Fruit fly (Drosophila melanogaster) whole organism, embryonic: Measurements from ENCODE around the gene Aprt.

ENCODE experiments used
- Abd-B ChIP-seq: fragments of 200-800 bp; sonication (Bioruptor generic); optimal IDR thresholded peaks from 2 replicates; lab custom pipeline; 2018; ENCODE audit warnings: missing biosample characterization, mild to moderate bottlenecking, missing genetic modification characterization, moderate library complexity
- CG10654 ChIP-seq: fragments of 200-800 bp; sonication (Bioruptor generic); optimal IDR thresholded peaks from 2 replicates; lab custom pipeline; 2016; ENCODE audit warnings: missing biosample characterization, missing genetic modification characterization
- CG12659 ChIP-seq: fragments of 200-800 bp; sonication (Bioruptor generic); optimal IDR thresholded peaks from 3 replicates; lab custom pipeline; 2017; ENCODE audit warnings: mild to moderate bottlenecking, missing biosample characterization, missing genetic modification reagents, missing genetic modification characterization
- CG13775 ChIP-seq: fragments of 200-800 bp; sonication (Bioruptor generic); optimal IDR thresholded peaks from 3 replicates; lab custom pipeline; 2017; ENCODE audit warnings: missing biosample characterization, mild to moderate bottlenecking, missing genetic modification characterization
- CG14050 ChIP-seq: fragments of 200-800 bp; sonication (Bioruptor generic); IDR thresholded peaks from 3 replicates; pipeline ENCODE4 v1.3.6; 2022; ENCODE audit warnings: missing biosample characterization, missing genetic modification characterization
- CG15601 ChIP-seq: fragments of 200-800 bp; sonication (Bioruptor generic); optimal IDR thresholded peaks from 3 replicates; lab custom pipeline; 2019; ENCODE audit warnings: missing biosample characterization, mild to moderate bottlenecking, missing genetic modification characterization, moderate library complexity
- CG16863 ChIP-seq: fragments of 200-800 bp; sonication (Bioruptor generic); optimal IDR thresholded peaks from 3 replicates; lab custom pipeline; 2016; ENCODE audit warnings: missing biosample characterization, missing genetic modification characterization
- CG17186 ChIP-seq: fragments of 200-800 bp; sonication (Bioruptor generic); optimal IDR thresholded peaks from 3 replicates; lab custom pipeline; 2017; ENCODE audit warnings: missing biosample characterization, missing genetic modification reagents, missing genetic modification characterization
- CG1832 ChIP-seq: fragments of 200-800 bp; sonication (Bioruptor generic); optimal IDR thresholded peaks from 2 replicates; lab custom pipeline; 2017; ENCODE audit warnings: missing biosample characterization, mild to moderate bottlenecking, missing genetic modification characterization, inconsistent platforms
- CG2202 ChIP-seq: fragments of 200-800 bp; sonication (Bioruptor generic); optimal IDR thresholded peaks from 2 replicates; lab custom pipeline; 2018; ENCODE audit warnings: missing biosample characterization, mild to moderate bottlenecking, missing genetic modification characterization
- CG2889 ChIP-seq: fragments of 200-800 bp; sonication (Bioruptor generic); IDR thresholded peaks from 3 replicates; pipeline ENCODE4 v1.3.6; 2022; ENCODE audit warnings: missing biosample characterization, missing genetic modification characterization
- CG30403 ChIP-seq: fragments of 200-800 bp; sonication (Bioruptor generic); optimal IDR thresholded peaks from 3 replicates; lab custom pipeline; 2016; ENCODE audit warnings: missing biosample characterization, missing genetic modification characterization
- CG31441 ChIP-seq: fragments of 200-800 bp; sonication (Bioruptor generic); IDR thresholded peaks from 2 replicates; pipeline ENCODE4 v1.3.6; 2022; ENCODE audit warnings: missing biosample characterization, missing genetic modification characterization
- CG5180 ChIP-seq: fragments of 200-800 bp; sonication (Bioruptor generic); optimal IDR thresholded peaks from 3 replicates; lab custom pipeline; 2017; ENCODE audit warnings: missing biosample characterization, missing genetic modification characterization, mild to moderate bottlenecking, moderate library complexity, missing genetic modification reagents
- CG6689 ChIP-seq: fragments of 200-800 bp; sonication (Bioruptor generic); IDR thresholded peaks from 2 replicates; pipeline ENCODE4 v1.3.6; 2022; ENCODE audit warnings: missing biosample characterization, missing genetic modification characterization
- CG7372 ChIP-seq: fragments of 200-800 bp; sonication (Bioruptor generic); IDR thresholded peaks from 2 replicates; pipeline ENCODE4 v1.3.6; 2022; ENCODE audit warnings: missing biosample characterization, missing genetic modification characterization
- CG9437 ChIP-seq: fragments of 200-800 bp; sonication (Bioruptor generic); optimal IDR thresholded peaks from 2 replicates; lab custom pipeline; 2018; ENCODE audit warnings: missing biosample characterization, mild to moderate bottlenecking, missing genetic modification characterization
- CkIIα-i1 ChIP-seq: fragments of 200-800 bp; sonication (Bioruptor generic); IDR thresholded peaks from 2 replicates; pipeline ENCODE4 v1.3.6; 2022; ENCODE audit warnings: missing biosample characterization, missing genetic modification characterization
- Fer2 ChIP-seq: fragments of 200-800 bp; sonication (Bioruptor generic); optimal IDR thresholded peaks from 2 replicates; lab custom pipeline; 2018; ENCODE audit warnings: missing biosample characterization, mild to moderate bottlenecking, missing genetic modification characterization, moderate library complexity
- Gsc ChIP-seq: fragments of 200-800 bp; sonication (Bioruptor generic); IDR thresholded peaks from 2 replicates; pipeline ENCODE4 v1.3.6; 2022; ENCODE audit warnings: missing biosample characterization, missing genetic modification characterization
- HLHmδ ChIP-seq: fragments of 200-800 bp; sonication (Bioruptor generic); optimal IDR thresholded peaks from 2 replicates; lab custom pipeline; 2018; ENCODE audit warnings: missing biosample characterization, mild to moderate bottlenecking, missing genetic modification characterization, moderate library complexity
- HmgZ ChIP-seq: fragments of 200-800 bp; sonication (Bioruptor generic); optimal IDR thresholded peaks from 2 replicates; lab custom pipeline; 2018; ENCODE audit warnings: missing biosample characterization, mild to moderate bottlenecking, missing genetic modification characterization
- Hr78 ChIP-seq, 2 experiments: fragments of 200-800 bp in 1 of 2; fragments of >200 bp in 1 of 2; sonication (Bioruptor generic) in 1 of 2; optimal IDR thresholded peaks; 2 replicates each; lab custom pipeline; 2017 to 2019; ENCODE audit warnings: missing biosample characterization in 2 of 2, missing genetic modification characterization in 2 of 2, mild to moderate bottlenecking in 1 of 2, moderate library complexity in 1 of 2
- MESR4 ChIP-seq: fragments of 200-800 bp; sonication (Bioruptor generic); optimal IDR thresholded peaks from 2 replicates; lab custom pipeline; 2018; ENCODE audit warnings: missing biosample characterization, mild to moderate bottlenecking, missing genetic modification characterization, moderate library complexity
- Mad ChIP-seq: fragments of 200-800 bp; sonication (Bioruptor generic); optimal IDR thresholded peaks from 2 replicates; lab custom pipeline; 2016; ENCODE audit warnings: missing biosample characterization, missing genetic modification characterization
- NFAT ChIP-seq: fragments of 200-800 bp; sonication (Bioruptor generic); IDR thresholded peaks from 2 replicates; pipeline ENCODE4 v1.3.6; 2022; ENCODE audit warnings: missing biosample characterization, missing genetic modification characterization
- Opbp ChIP-seq: fragments of 200-800 bp; sonication (Bioruptor generic); IDR thresholded peaks from 3 replicates; pipeline ENCODE4 v1.3.6; 2022; ENCODE audit warnings: missing biosample characterization, missing genetic modification characterization; ENCODE audit not compliant: partially characterized antibody
- Poxn ChIP-seq: fragments of 200-800 bp; sonication (Bioruptor generic); IDR thresholded peaks from 2 replicates; pipeline ENCODE4 v1.3.6; 2022; ENCODE audit warnings: missing biosample characterization, missing genetic modification characterization
- Rfx ChIP-seq: fragments of 200-800 bp; sonication (Bioruptor generic); IDR thresholded peaks from 2 replicates; pipeline ENCODE4 v1.3.6; 2022; ENCODE audit warnings: missing biosample characterization, missing genetic modification characterization
- Tbp ChIP-seq: fragments of >200 bp; optimal IDR thresholded peaks from 2 replicates; lab custom pipeline; 2018; ENCODE audit warnings: missing biosample characterization, missing genetic modification characterization
- YL-1 ChIP-seq: fragments of 200-800 bp; sonication (Bioruptor generic); optimal IDR thresholded peaks from 3 replicates; lab custom pipeline; 2017; ENCODE audit warnings: missing biosample characterization, mild to moderate bottlenecking, missing genetic modification characterization
- az2 ChIP-seq: fragments of 200-800 bp; sonication (Bioruptor generic); optimal IDR thresholded peaks from 3 replicates; lab custom pipeline; 2016; ENCODE audit warnings: missing biosample characterization, missing genetic modification characterization
- bigmax ChIP-seq: fragments of 200-800 bp; sonication (Bioruptor generic); optimal IDR thresholded peaks from 2 replicates; lab custom pipeline; 2018; ENCODE audit warnings: missing biosample characterization, mild to moderate bottlenecking, missing genetic modification characterization
- corto ChIP-seq: fragments of 200-800 bp; sonication (Bioruptor generic); optimal IDR thresholded peaks from 2 replicates; lab custom pipeline; 2016; ENCODE audit warnings: missing biosample characterization, mild to moderate bottlenecking, missing genetic modification characterization, moderate library complexity
- crp ChIP-seq, 2 experiments: fragments of 200-800 bp; sonication (Bioruptor generic); optimal IDR thresholded peaks; 2 replicates in 1 of 2; 3 replicates in 1 of 2; lab custom pipeline; 2017; ENCODE audit warnings: missing biosample characterization in 2 of 2, missing genetic modification characterization in 2 of 2, mild to moderate bottlenecking in 1 of 2, moderate library complexity in 1 of 2
- danr ChIP-seq: fragments of 200-800 bp; sonication (Bioruptor generic); IDR thresholded peaks from 2 replicates; pipeline ENCODE4 v1.3.6; 2022; ENCODE audit warnings: missing biosample characterization, missing genetic modification characterization
- eve ChIP-seq, 2 experiments: fragments of >200 bp; optimal IDR thresholded peaks; 2 replicates each; lab custom pipeline; 2017; ENCODE audit warnings: missing biosample characterization in 2 of 2, missing genetic modification characterization in 2 of 2
- hth ChIP-seq: fragments of >200 bp; optimal IDR thresholded peaks from 2 replicates; lab custom pipeline; 2017; ENCODE audit warnings: inconsistent platforms
- kay ChIP-seq: fragments of 200-800 bp; sonication (Bioruptor generic); optimal IDR thresholded peaks from 2 replicates; lab custom pipeline; 2016; ENCODE audit warnings: missing biosample characterization, missing genetic modification characterization
- lov ChIP-seq, 2 experiments: fragments of 200-800 bp in 1 of 2; fragments of >200 bp in 1 of 2; sonication (Bioruptor generic) in 1 of 2; IDR thresholded peaks in 1 of 2; optimal IDR thresholded peaks in 1 of 2; 2 replicates in 1 of 2; 3 replicates in 1 of 2; pipeline versions ENCODE4 v1.3.6 to Lab custom; 2017 to 2022; ENCODE audit warnings: missing biosample characterization in 1 of 2, missing genetic modification characterization in 1 of 2
- nau ChIP-seq: fragments of 200-800 bp; sonication (Bioruptor generic); optimal IDR thresholded peaks from 3 replicates; lab custom pipeline; 2017; ENCODE audit warnings: missing biosample characterization, mild to moderate bottlenecking, missing genetic modification characterization, missing genetic modification reagents
- pho ChIP-seq: fragments of 200-800 bp; sonication (Bioruptor generic); optimal IDR thresholded peaks from 2 replicates; lab custom pipeline; 2016; ENCODE audit warnings: missing biosample characterization, missing genetic modification characterization
- ranshi ChIP-seq: fragments of 200-800 bp; sonication (Bioruptor generic); IDR thresholded peaks from 2 replicates; pipeline ENCODE4 v1.3.6; 2022; ENCODE audit warnings: missing biosample characterization, missing genetic modification characterization
- salm ChIP-seq: fragments of 200-800 bp; sonication (Bioruptor generic); optimal IDR thresholded peaks from 2 replicates; lab custom pipeline; 2018; ENCODE audit warnings: missing biosample characterization, mild to moderate bottlenecking, missing genetic modification characterization
- schlank ChIP-seq: fragments of 200-800 bp; sonication (Bioruptor generic); optimal IDR thresholded peaks from 2 replicates; lab custom pipeline; 2018; ENCODE audit warnings: missing biosample characterization, mild to moderate bottlenecking, missing genetic modification characterization
- sim ChIP-seq: fragments of 200-800 bp; sonication (Bioruptor generic); IDR thresholded peaks from 2 replicates; pipeline ENCODE4 v1.3.6; 2022; ENCODE audit warnings: missing biosample characterization, missing genetic modification characterization
- sr ChIP-seq: fragments of 200-800 bp; sonication (Bioruptor generic); IDR thresholded peaks from 3 replicates; pipeline ENCODE4 v1.3.6; 2022; ENCODE audit warnings: missing biosample characterization, missing genetic modification characterization
- unpg ChIP-seq: fragments of 200-800 bp; sonication (Bioruptor generic); optimal IDR thresholded peaks from 3 replicates; lab custom pipeline; 2018; ENCODE audit warnings: missing biosample characterization, mild to moderate bottlenecking, missing genetic modification characterization, moderate library complexity

The Aprt gene

dm6 chr3L:1856467-1857350 is 28.1 kb downstream of the Aprt start, which contains the start of gene CG12024 (continued):
- no peak for TF ChIP-seq Opbp (GFP tag; lab: Robert Waterston, UW)
- peak; percentile 85 for TF ChIP-seq CG30403 (GFP tag; lab: Kevin White, UChicago)
- TF ChIP-seq MESR4 (GFP tag; lab: Kevin White, UChicago) = peak; percentile 91
- TF ChIP-seq az2 (GFP tag; lab: Kevin White, UChicago) = peak; percentile 72
- TF ChIP-seq hth (lab: Kevin White, UChicago) = no peak
- TF ChIP-seq Mad (GFP tag; lab: Kevin White, UChicago) = peak; percentile 76
- no peak for TF ChIP-seq corto (GFP tag; lab: Kevin White, UChicago)
- no peak for TF ChIP-seq CG2202 (tag; lab: Kevin White, UChicago)
- peak; percentile 90 for TF ChIP-seq HmgZ
- TF ChIP-seq CG6689 (GFP tag; lab: Robert Waterston, UW) = 0 out of 2 replicates have a peak, but pooled peaks have one; percentile 37
- TF ChIP-seq CG9437 (GFP tag; lab: Kevin White, UChicago) = peak; percentile 59
- TF ChIP-seq danr (GFP tag; lab: Robert Waterston, UW) = peak; percentile 33; the same call in 1 of the 2 replicates
- TF ChIP-seq unpg (GFP tag; lab: Kevin White, UChicago) = peak; percentile 62
- no peak for TF ChIP-seq Gsc (GFP tag; lab: Robert Waterston, UW)
- peak; percentile 70 for TF ChIP-seq CG31441 (GFP tag; lab: Robert Waterston, UW)
- peak; percentile 87 for TF ChIP-seq CG12659
- TF ChIP-seq ranshi (GFP tag; lab: Robert Waterston, UW) = no peak
- TF ChIP-seq Poxn (GFP tag; lab: Robert Waterston, UW) = no peak
- peak; percentile 77 for TF ChIP-seq CG15601 (tag; lab: Kevin White, UChicago)
- TF ChIP-seq HLHmδ (GFP tag; lab: Kevin White, UChicago) = no peak
- TF ChIP-seq sr (GFP tag; lab: Robert Waterston, UW) = peak; percentile 44; the same call in 1 of the 3 replicates
- no peak for TF ChIP-seq eve (GFP tag; optimal IDR thresholded peaks at IDR 0.05; lab: Kevin White, UChicago)
- no peak for TF ChIP-seq CkIIα-i1
- TF ChIP-seq kay (GFP tag; lab: Kevin White, UChicago) = peak; percentile 36
- TF ChIP-seq CG13775 = peak; percentile 74
- peak; percentile 61 for TF ChIP-seq Fer2
- peak; percentile 65; the same call in 1 of the 2 replicates for TF ChIP-seq NFAT (GFP tag; lab: Robert Waterston, UW)
- TF ChIP-seq CG7372 (GFP tag; lab: Robert Waterston, UW) = peak; percentile 77
- peak; percentile 89 for TF ChIP-seq Abd-B (GFP tag; lab: Kevin White, UChicago)
- TF ChIP-seq sim (GFP tag; lab: Robert Waterston, UW) = no peak
- no peak for TF ChIP-seq Hr78 (GFP tag; optimal IDR thresholded peaks at IDR 0.05; lab: Kevin White, UChicago)
- TF ChIP-seq CG14050 = peak; percentile 32; the same call in 1 of the 3 replicates
- peak; percentile 3 for TF ChIP-seq salm (tag; lab: Kevin White, UChicago)
- peak; percentile 40 for TF ChIP-seq CG16863 (GFP tag; lab: Kevin White, UChicago)
- no peak for TF ChIP-seq Tbp (GFP tag; lab: Kevin White, UChicago)
- no peak for TF ChIP-seq CG1832
- TF ChIP-seq CG2889 (GFP tag; lab: Robert Waterston, UW) = peak; percentile 47; the same call in 2 of the 3 replicates
- TF ChIP-seq pho (GFP tag; lab: Kevin White, UChicago) = peak; percentile 84
- peak; percentile 77 for TF ChIP-seq Rfx (GFP tag; lab: Robert Waterston, UW)
- TF ChIP-seq lov (optimal IDR thresholded peaks at IDR 0.05; lab: Kevin White, UChicago) = no peak
- no peak for TF ChIP-seq lov (GFP tag; IDR thresholded peaks at IDR 0.05; lab: Robert Waterston, UW)
- peak; percentile 23 for TF ChIP-seq CG5180
- TF ChIP-seq schlank (tag; lab: Kevin White, UChicago) = no peak
- TF ChIP-seq CG17186 (GFP tag; lab: Kevin White, UChicago) = peak; percentile 71
- no peak for TF ChIP-seq bigmax
- TF ChIP-seq nau (GFP tag; lab: Kevin White, UChicago) = peak; percentile 30
- peak; percentile 64 for TF ChIP-seq YL-1 (GFP tag; lab: Kevin White, UChicago)
- peak; percentile 60 for TF ChIP-seq CG10654 (GFP tag; lab: Kevin White, UChicago)
- peak in 1 of 2 experiments; percentile 66 for TF ChIP-seq crp (GFP tag; optimal IDR thresholded peaks at IDR 0.05; lab: Kevin White, UChicago)
